Worm (Caenorhabditis elegans) whole organism, L4 larva: Measurements from ENCODE around the gene F13D11.4.

Experiments used
- D1046.2 ChIP-seq: fragments of 200-800 bp; sonication (Bioruptor generic); IDR thresholded peaks from 2 replicates; pipeline ENCODE4 v1.3.6; 2022; ENCODE audit warnings: missing genetic modification characterization, missing compliant biosample characterization
- F10B5.3 ChIP-seq: sonication (generic microtip); optimal IDR thresholded peaks from 2 replicates; lab custom pipeline; 2016; ENCODE audit warnings: mild to moderate bottlenecking, missing genetic modification characterization, missing compliant biosample characterization
- F37D6.2 ChIP-seq: sonication (generic microtip); optimal IDR thresholded peaks from 2 replicates; lab custom pipeline; 2016; ENCODE audit warnings: mild to moderate bottlenecking, missing genetic modification characterization, missing compliant biosample characterization
- F44E2.7 ChIP-seq: fragments of 200-800 bp; sonication (Bioruptor generic); IDR thresholded peaks from 2 replicates; pipeline ENCODE4 v2.1.2; 2022; ENCODE audit warnings: missing genetic modification characterization, missing compliant biosample characterization
- F49E8.2 ChIP-seq: sonication (generic microtip); optimal IDR thresholded peaks from 2 replicates; lab custom pipeline; 2016; ENCODE audit warnings: missing compliant biosample characterization, mild to moderate bottlenecking, missing genetic modification characterization, borderline replicate concordance
- Y5F2A.4 ChIP-seq: fragments of 200-800 bp; sonication (Bioruptor generic); optimal IDR thresholded peaks from 2 replicates; lab custom pipeline; 2018; ENCODE audit warnings: mild to moderate bottlenecking, missing genetic modification characterization, missing compliant biosample characterization
- Y75B8A.6 ChIP-seq: fragments of 200-800 bp; sonication (Bioruptor generic); IDR thresholded peaks from 2 replicates; pipeline ENCODE4 v1.3.6; 2022; ENCODE audit warnings: missing genetic modification reagents, missing genetic modification characterization, missing compliant biosample characterization
- ZK337.2 ChIP-seq: fragments of 200-800 bp; sonication (Bioruptor generic); IDR thresholded peaks from 2 replicates; pipeline ENCODE4 v1.3.6; 2022; ENCODE audit warnings: missing genetic modification reagents, missing genetic modification characterization, missing compliant biosample characterization
- aly-2 ChIP-seq: sonication (generic microtip); optimal IDR thresholded peaks from 2 replicates; lab custom pipeline; 2018; ENCODE audit warnings: missing biosample characterization, missing genetic modification characterization
- ama-1 ChIP-seq: fragments of 150-350 bp; optimal IDR thresholded peaks from 2 replicates; lab custom pipeline; 2014; ENCODE audit warnings: inconsistent platforms, mixed read lengths
- arid-1 ChIP-seq: fragments of 200-800 bp; sonication (Bioruptor generic); conservative IDR thresholded peaks from 2 replicates; pipeline ENCODE4 v1.3.6; 2022; ENCODE audit warnings: missing genetic modification reagents, missing genetic modification characterization, missing compliant biosample characterization
- ceh-28 ChIP-seq: fragments of 150-350 bp; optimal IDR thresholded peaks from 2 replicates; lab custom pipeline; 2014; ENCODE audit warnings: missing biosample characterization, missing genetic modification reagents, missing genetic modification characterization
- daf-12 ChIP-seq: fragments of 150-350 bp; optimal IDR thresholded peaks from 2 replicates; lab custom pipeline; 2014; ENCODE audit warnings: missing biosample characterization, missing genetic modification reagents, missing genetic modification characterization
- daf-19 ChIP-seq: fragments of 200-800 bp; sonication (Bioruptor generic); conservative IDR thresholded peaks from 2 replicates; pipeline ENCODE4 v1.3.6; 2022; ENCODE audit warnings: missing genetic modification characterization, missing compliant biosample characterization
- daf-8 ChIP-seq: fragments of 200-800 bp; sonication (Bioruptor generic); IDR thresholded peaks from 2 replicates; pipeline ENCODE4 v1.3.6; 2022; ENCODE audit warnings: missing genetic modification characterization, missing compliant biosample characterization
- dmd-8 ChIP-seq: fragments of 200-800 bp; sonication (Bioruptor generic); IDR thresholded peaks from 2 replicates; pipeline ENCODE4 v1.3.6; 2022; ENCODE audit warnings: missing genetic modification characterization, missing compliant biosample characterization
- dpl-1 ChIP-seq: fragments of 150-350 bp; optimal IDR thresholded peaks from 2 replicates; lab custom pipeline; 2014; ENCODE audit warnings: missing biosample characterization, missing genetic modification reagents, missing genetic modification characterization
- egl-27 ChIP-seq: sonication (generic microtip); optimal IDR thresholded peaks from 3 replicates; lab custom pipeline; 2017; ENCODE audit warnings: missing biosample characterization, missing genetic modification reagents, missing genetic modification characterization
- egl-43 ChIP-seq: fragments of 200-800 bp; sonication (Bioruptor generic); IDR thresholded peaks from 2 replicates; pipeline ENCODE4 v1.3.6; 2022; ENCODE audit warnings: missing genetic modification reagents, missing genetic modification characterization, missing compliant biosample characterization
- hlh-11 ChIP-seq: fragments of 200-800 bp; sonication (Bioruptor generic); optimal IDR thresholded peaks from 2 replicates; lab custom pipeline; 2018; ENCODE audit warnings: mild to moderate bottlenecking, missing genetic modification characterization, missing compliant biosample characterization
- hlh-30 ChIP-seq: sonication (generic microtip); optimal IDR thresholded peaks from 2 replicates; lab custom pipeline; 2017; ENCODE audit warnings: antibody characterized with exemption, mild to moderate bottlenecking, missing genetic modification characterization, missing compliant biosample characterization; ENCODE audit not compliant: insufficient read depth
- hmg-1.1 ChIP-seq: fragments of 200-800 bp; sonication (Bioruptor generic); IDR thresholded peaks from 2 replicates; pipeline ENCODE4 v1.3.6; 2022; ENCODE audit warnings: missing genetic modification reagents, missing genetic modification characterization, missing compliant biosample characterization
- lin-1 ChIP-seq: fragments of 200-800 bp; sonication (Bioruptor generic); IDR thresholded peaks from 2 replicates; pipeline ENCODE4 v1.3.6; 2022; ENCODE audit warnings: missing genetic modification reagents, missing genetic modification characterization, missing compliant biosample characterization
- lin-13 ChIP-seq: fragments of 150-350 bp; optimal IDR thresholded peaks from 2 replicates; lab custom pipeline; 2014; ENCODE audit warnings: missing biosample characterization, missing genetic modification reagents, missing genetic modification characterization
- lin-29 ChIP-seq: fragments of 200-800 bp; sonication (Bioruptor generic); IDR thresholded peaks from 2 replicates; pipeline ENCODE4 v1.3.6; 2022; ENCODE audit warnings: missing genetic modification reagents, missing genetic modification characterization, missing compliant biosample characterization
- lin-39 ChIP-seq: fragments of 150-350 bp; optimal IDR thresholded peaks from 2 replicates; lab custom pipeline; 2014; ENCODE audit warnings: missing biosample characterization, missing genetic modification reagents, missing genetic modification characterization
- lir-3 ChIP-seq: sonication (generic microtip); optimal IDR thresholded peaks from 2 replicates; lab custom pipeline; 2016; ENCODE audit warnings: mild to moderate bottlenecking, missing genetic modification characterization, missing compliant biosample characterization
- madf-9 ChIP-seq: fragments of 200-800 bp; sonication (Bioruptor generic); conservative IDR thresholded peaks from 2 replicates; pipeline ENCODE4 v1.3.6; 2022; ENCODE audit warnings: missing genetic modification reagents, missing genetic modification characterization, missing compliant biosample characterization
- mdt-29 ChIP-seq: fragments of 200-800 bp; sonication (Bioruptor generic); IDR thresholded peaks from 2 replicates; pipeline ENCODE4 v1.3.6; 2022; ENCODE audit warnings: missing genetic modification reagents, missing genetic modification characterization, missing compliant biosample characterization
- mes-2 ChIP-seq: sonication (generic microtip); optimal IDR thresholded peaks from 2 replicates; lab custom pipeline; 2016; ENCODE audit warnings: missing genotype, mild to moderate bottlenecking, missing genetic modification characterization, missing compliant biosample characterization; ENCODE audit not compliant: poor library complexity, severe bottlenecking
- mxl-2 ChIP-seq: fragments of 200-800 bp; sonication (Bioruptor generic); conservative IDR thresholded peaks from 2 replicates; pipeline ENCODE4 v1.3.6; 2022; ENCODE audit warnings: missing genetic modification reagents, missing genetic modification characterization, missing compliant biosample characterization
- nhr-102 ChIP-seq: sonication (generic microtip); optimal IDR thresholded peaks from 2 replicates; lab custom pipeline; 2016; ENCODE audit warnings: mild to moderate bottlenecking, missing genetic modification characterization, moderate library complexity, missing compliant biosample characterization
- nhr-11 ChIP-seq: fragments of 150-350 bp; optimal IDR thresholded peaks from 2 replicates; lab custom pipeline; 2014; ENCODE audit warnings: missing biosample characterization, missing genetic modification characterization
- nhr-111 ChIP-seq: fragments of 200-800 bp; sonication (Bioruptor generic); optimal IDR thresholded peaks from 2 replicates; lab custom pipeline; 2018; ENCODE audit warnings: mild to moderate bottlenecking, missing genetic modification characterization, missing compliant biosample characterization
- nhr-237 ChIP-seq: sonication (generic microtip); optimal IDR thresholded peaks from 2 replicates; lab custom pipeline; 2017; ENCODE audit warnings: missing biosample characterization, missing genetic modification characterization
- nhr-28 ChIP-seq: fragments of 150-350 bp; optimal IDR thresholded peaks from 2 replicates; lab custom pipeline; 2014; ENCODE audit warnings: missing biosample characterization, missing genetic modification characterization
- nhr-41 ChIP-seq: fragments of 200-800 bp; sonication (Bioruptor generic); IDR thresholded peaks from 2 replicates; pipeline ENCODE4 v1.3.6; 2022; ENCODE audit warnings: missing genetic modification reagents, missing genetic modification characterization, missing compliant biosample characterization
- nhr-42 ChIP-seq: fragments of 200-800 bp; sonication (Bioruptor generic); IDR thresholded peaks from 2 replicates; pipeline ENCODE4 v1.3.6; 2022; ENCODE audit warnings: missing genetic modification characterization, missing compliant biosample characterization
- php-3 ChIP-seq: fragments of 200-800 bp; sonication (Bioruptor generic); IDR thresholded peaks from 2 replicates; pipeline ENCODE4 v1.3.6; 2022; ENCODE audit warnings: missing genetic modification reagents, missing genetic modification characterization, missing compliant biosample characterization
- pqm-1 ChIP-seq: sonication (generic microtip); optimal IDR thresholded peaks from 2 replicates; lab custom pipeline; 2017; ENCODE audit warnings: missing biosample characterization, missing genetic modification characterization
- snpc-1.2 ChIP-seq: fragments of 200-800 bp; sonication (Bioruptor generic); IDR thresholded peaks from 2 replicates; pipeline ENCODE4 v1.3.6; 2022; ENCODE audit warnings: missing genetic modification reagents, missing genetic modification characterization, missing compliant biosample characterization
- snpc-4 ChIP-seq: fragments of 150-350 bp; optimal IDR thresholded peaks from 2 replicates; lab custom pipeline; 2014; ENCODE audit warnings: missing biosample characterization, missing genetic modification characterization
- tag-97 ChIP-seq: fragments of 200-800 bp; sonication (Bioruptor generic); IDR thresholded peaks from 2 replicates; pipeline ENCODE4 v1.3.6; 2022; ENCODE audit warnings: missing genetic modification characterization, missing compliant biosample characterization
- tra-1 ChIP-seq: fragments of 200-800 bp; sonication (Bioruptor generic); IDR thresholded peaks from 2 replicates; pipeline ENCODE4 v1.3.6; 2022; ENCODE audit warnings: missing genetic modification reagents, missing genetic modification characterization, missing compliant biosample characterization
- unc-62 ChIP-seq, 3 experiments: fragments of 150-350 bp in 1 of 3; sonication (generic microtip); optimal IDR thresholded peaks in 2 of 3; peaks in 1 of 3; 1 replicate in 1 of 3; 2 replicates in 2 of 3; lab custom pipeline; 2014 to 2017; ENCODE audit warnings: missing biosample characterization in 3 of 3, missing genetic modification characterization in 3 of 3, missing genetic modification reagents in 3 of 3, missing genotype in 1 of 3
- zag-1 ChIP-seq: fragments of 150-350 bp; optimal IDR thresholded peaks from 2 replicates; lab custom pipeline; 2014; ENCODE audit warnings: missing biosample characterization, missing genetic modification characterization
- zfp-2 ChIP-seq: sonication (generic microtip); optimal IDR thresholded peaks from 2 replicates; lab custom pipeline; 2016; ENCODE audit warnings: mild to moderate bottlenecking, missing genetic modification characterization, missing compliant biosample characterization
- zfp-3 ChIP-seq: fragments of 200-800 bp; sonication (Bioruptor generic); conservative IDR thresholded peaks from 2 replicates; pipeline ENCODE4 v1.3.6; 2022; ENCODE audit warnings: missing genetic modification reagents, missing genetic modification characterization, missing compliant biosample characterization
- ztf-7 ChIP-seq: fragments of 150-350 bp; optimal IDR thresholded peaks from 2 replicates; lab custom pipeline; 2014; ENCODE audit warnings: missing biosample characterization, missing genetic modification characterization

The F13D11.4 gene

ce11 chrX:5837035-5837434, 2.4 kb upstream of the F13D11.4 start (continued):
- TF ChIP-seq daf-8 (GFP tag; lab: Robert Waterston, UW) (no peak), nhr-111 (GFP tag; lab: Kevin White, UChicago) (no peak), mdt-29 (GFP tag; lab: Robert Waterston, UW) (no peak), lin-39 (tag; lab: Kevin White, UChicago) (no peak), dpl-1 (GFP tag; lab: Kevin White, UChicago) (no peak), F37D6.2 (no peak), hlh-30 (peak; percentile 61), nhr-102 (tag; lab: Kevin White, UChicago) (no peak), tra-1 (no peak), egl-43 (GFP tag; lab: Robert Waterston, UW) (no peak), lin-13 (no peak), unc-62 (GFP tag; optimal IDR thresholded peaks at IDR 0.05 in 1 of 2; lab: Kevin White, UChicago) (peak in 1 of 2 experiments; percentile 97), unc-62 (tag; optimal IDR thresholded peaks at IDR 0.05; lab: Kevin White, UChicago) (no peak), lin-1 (GFP tag; lab: Robert Waterston, UW) (no peak), arid-1 (no peak), lin-29 (GFP tag; lab: Robert Waterston, UW) (no peak), snpc-1.2 (GFP tag; lab: Robert Waterston, UW) (no peak), zfp-3 (GFP tag; lab: Robert Waterston, UW) (no peak), F49E8.2 (tag; lab: Kevin White, UChicago) (no peak), egl-27 (tag; lab: Kevin White, UChicago) (no peak), hlh-11 (tag; lab: Kevin White, UChicago) (peak; percentile 67), lir-3 (no peak), pqm-1 (tag; lab: Kevin White, UChicago) (no peak), mxl-2 (GFP tag; lab: Robert Waterston, UW) (no peak), nhr-11 (tag; lab: Kevin White, UChicago) (peak; percentile 63), ztf-7 (tag; lab: Kevin White, UChicago) (no peak), nhr-42 (GFP tag; lab: Robert Waterston, UW) (no peak), php-3 (no peak), zfp-2 (tag; lab: Kevin White, UChicago) (no peak), nhr-237 (tag; lab: Kevin White, UChicago) (no peak), nhr-28 (peak; percentile 51), ceh-28 (tag; lab: Kevin White, UChicago) (no peak), nhr-41 (GFP tag; lab: Robert Waterston, UW) (no peak), dmd-8 (no peak), zag-1 (tag; lab: Kevin White, UChicago) (no peak), D1046.2 (no peak), snpc-4 (no peak), Y75B8A.6 (no peak)

- TF ChIP-seq ama-1 (lab: Kevin White, UChicago) = no peak
- TF ChIP-seq tag-97 (GFP tag; lab: Robert Waterston, UW) = no peak
- no peak for TF ChIP-seq aly-2 (tag; lab: Kevin White, UChicago)
- TF ChIP-seq D1046.2 = no peak
- TF ChIP-seq daf-19 = no peak
- no peak for TF ChIP-seq nhr-102 (tag; lab: Kevin White, UChicago)
- TF ChIP-seq daf-12 (tag; lab: Kevin White, UChicago) = no peak
- TF ChIP-seq F44E2.7 = no peak
- TF ChIP-seq hmg-1.1 = no peak
- TF ChIP-seq lin-13 = no peak
- no peak for TF ChIP-seq nhr-41 (GFP tag; lab: Robert Waterston, UW)
- TF ChIP-seq Y5F2A.4 = no peak
- TF ChIP-seq F10B5.3 (tag; lab: Kevin White, UChicago) = no peak
- TF ChIP-seq ZK337.2 (GFP tag; lab: Robert Waterston, UW) = no peak
- TF ChIP-seq madf-9 (GFP tag; lab: Robert Waterston, UW) = no peak
- no peak for TF ChIP-seq snpc-4
- no peak for TF ChIP-seq mes-2 (tag; lab: Kevin White, UChicago)
- no peak for TF ChIP-seq zag-1 (tag; lab: Kevin White, UChicago)
Measured at ce11 chrX:5836527-5836926, 1.9 kb upstream of the F13D11.4 start.
